Worm (Caenorhabditis elegans) whole organism, late embryonic: ENCODE data around the gene F36H1.12.

ENCODE experiments used
- K09A11.1 ChIP-seq: sonication (generic microtip); optimal IDR thresholded peaks from 2 replicates; lab custom pipeline; 2017; ENCODE audit warnings: antibody characterized with exemption, mild to moderate bottlenecking, missing genetic modification characterization, missing compliant biosample characterization; ENCODE audit not compliant: insufficient read depth
- Y22D7AL.16 ChIP-seq: sonication (generic microtip); optimal IDR thresholded peaks from 2 replicates; lab custom pipeline; 2016; ENCODE audit warnings: missing genetic modification characterization, missing compliant biosample characterization
- ama-1 ChIP-seq: fragments of 150-350 bp; optimal IDR thresholded peaks from 2 replicates; lab custom pipeline; 2014
- ceh-14 ChIP-seq: sonication (generic microtip); optimal IDR thresholded peaks from 2 replicates; lab custom pipeline; 2016; ENCODE audit warnings: missing genotype, missing genetic modification characterization, missing compliant biosample characterization
- ceh-18 ChIP-seq: sonication (generic microtip); optimal IDR thresholded peaks from 2 replicates; lab custom pipeline; 2016; ENCODE audit warnings: missing genetic modification characterization, missing compliant biosample characterization
- ceh-19 ChIP-seq: fragments of 200-800 bp; sonication (Bioruptor generic); optimal IDR thresholded peaks from 2 replicates; lab custom pipeline; 2018; ENCODE audit warnings: mild to moderate bottlenecking, missing genetic modification characterization, missing compliant biosample characterization
- ceh-22 ChIP-seq: sonication (generic microtip); optimal IDR thresholded peaks from 2 replicates; lab custom pipeline; 2017; ENCODE audit warnings: missing biosample characterization, missing genetic modification characterization
- ceh-31 ChIP-seq: sonication (generic microtip); optimal IDR thresholded peaks from 2 replicates; lab custom pipeline; 2016; ENCODE audit warnings: missing genetic modification characterization, missing compliant biosample characterization
- ceh-45 ChIP-seq: fragments of 200-800 bp; sonication (Bioruptor generic); IDR thresholded peaks from 2 replicates; pipeline ENCODE4 v1.3.6; 2022; ENCODE audit warnings: missing genetic modification reagents, missing genetic modification characterization, missing compliant biosample characterization
- ceh-9 ChIP-seq: sonication (generic microtip); optimal IDR thresholded peaks from 2 replicates; lab custom pipeline; 2016; ENCODE audit warnings: mild to moderate bottlenecking, missing genetic modification characterization, inconsistent platforms, missing compliant biosample characterization
- dve-1 ChIP-seq: sonication (generic microtip); optimal IDR thresholded peaks from 2 replicates; lab custom pipeline; 2017; ENCODE audit warnings: antibody characterized with exemption, mild to moderate bottlenecking, missing genetic modification characterization, missing compliant biosample characterization
- elt-4 ChIP-seq: sonication (generic microtip); optimal IDR thresholded peaks from 2 replicates; lab custom pipeline; 2016; ENCODE audit warnings: missing genetic modification characterization, missing compliant biosample characterization
- hlh-8 ChIP-seq: sonication (generic microtip); optimal IDR thresholded peaks from 2 replicates; lab custom pipeline; 2016; ENCODE audit warnings: missing genotype, missing genetic modification characterization, missing compliant biosample characterization
- lin-11 ChIP-seq: fragments of 200-800 bp; sonication (Bioruptor generic); optimal IDR thresholded peaks from 2 replicates; lab custom pipeline; 2018; ENCODE audit warnings: mild to moderate bottlenecking, missing genetic modification characterization, missing compliant biosample characterization
- madf-2 ChIP-seq: sonication (generic microtip); optimal IDR thresholded peaks from 2 replicates; lab custom pipeline; 2017; ENCODE audit warnings: missing genetic modification characterization, missing compliant biosample characterization
- mec-3 ChIP-seq: sonication (generic microtip); optimal IDR thresholded peaks from 2 replicates; lab custom pipeline; 2016; ENCODE audit warnings: borderline replicate concordance, missing genetic modification characterization, missing compliant biosample characterization
- nfya-1 ChIP-seq: sonication (generic microtip); optimal IDR thresholded peaks from 2 replicates; lab custom pipeline; 2017; ENCODE audit warnings: missing genetic modification characterization, mild to moderate bottlenecking, missing compliant biosample characterization, antibody characterized with exemption, moderate library complexity
- npax-4 ChIP-seq: sonication (generic microtip); optimal IDR thresholded peaks from 2 replicates; lab custom pipeline; 2016; ENCODE audit warnings: missing genetic modification characterization, missing compliant biosample characterization
- odd-2 ChIP-seq: sonication (generic microtip); optimal IDR thresholded peaks from 2 replicates; lab custom pipeline; 2017; ENCODE audit warnings: antibody characterized with exemption, mild to moderate bottlenecking, missing genetic modification characterization, missing compliant biosample characterization
- pha-2 ChIP-seq: sonication (generic microtip); optimal IDR thresholded peaks from 2 replicates; lab custom pipeline; 2017; ENCODE audit warnings: mild to moderate bottlenecking, missing genetic modification characterization, missing compliant biosample characterization
- pha-4 ChIP-seq: fragments of 150-350 bp; optimal IDR thresholded peaks from 2 replicates; lab custom pipeline; 2018; ENCODE audit warnings: missing biosample characterization, missing genetic modification reagents, missing genetic modification characterization
- pros-1 ChIP-seq: fragments of 150-350 bp; optimal IDR thresholded peaks from 2 replicates; lab custom pipeline; 2014; ENCODE audit warnings: missing biosample characterization, missing genetic modification reagents, missing genetic modification characterization
- ref-2 ChIP-seq: sonication (generic microtip); optimal IDR thresholded peaks from 2 replicates; lab custom pipeline; 2016; ENCODE audit warnings: missing genetic modification characterization, missing compliant biosample characterization
- rnt-1 ChIP-seq: sonication (generic microtip); optimal IDR thresholded peaks from 2 replicates; lab custom pipeline; 2016; ENCODE audit warnings: missing genetic modification characterization, missing compliant biosample characterization
- sdc-2 ChIP-seq: sonication (generic microtip); optimal IDR thresholded peaks from 2 replicates; lab custom pipeline; 2016; ENCODE audit warnings: missing genotype, missing genetic modification characterization, missing compliant biosample characterization
- syd-9 ChIP-seq: sonication (generic microtip); optimal IDR thresholded peaks from 2 replicates; lab custom pipeline; 2016; ENCODE audit warnings: mild to moderate bottlenecking, missing genetic modification characterization, moderate library complexity, missing compliant biosample characterization
- tbx-2 ChIP-seq: sonication (generic microtip); optimal IDR thresholded peaks from 2 replicates; lab custom pipeline; 2016; ENCODE audit warnings: missing genetic modification characterization, missing compliant biosample characterization
- tbx-7 ChIP-seq: sonication (generic microtip); optimal IDR thresholded peaks from 2 replicates; lab custom pipeline; 2016; ENCODE audit warnings: missing genotype, missing genetic modification characterization, missing compliant biosample characterization
- ttx-3 ChIP-seq: sonication (generic microtip); optimal IDR thresholded peaks from 2 replicates; lab custom pipeline; 2016; ENCODE audit warnings: missing genetic modification reagents, missing genetic modification characterization, missing compliant biosample characterization
- unc-3 ChIP-seq, 2 experiments: fragments of 200-800 bp in 1 of 2; sonication (Bioruptor generic) in 1 of 2; sonication (generic microtip) in 1 of 2; conservative IDR thresholded peaks in 1 of 2; optimal IDR thresholded peaks in 1 of 2; 2 replicates each; pipeline versions ENCODE4 v1.3.6 to Lab custom; 2016 to 2022; ENCODE audit warnings: missing compliant biosample characterization in 2 of 2, missing genetic modification characterization in 2 of 2, missing genetic modification reagents in 1 of 2
- unc-42 ChIP-seq: sonication (generic microtip); optimal IDR thresholded peaks from 2 replicates; lab custom pipeline; 2016; ENCODE audit warnings: missing genotype, missing genetic modification characterization, missing compliant biosample characterization
- unc-55 ChIP-seq: sonication (generic microtip); optimal IDR thresholded peaks from 2 replicates; lab custom pipeline; 2017; ENCODE audit warnings: missing biosample characterization, missing genetic modification reagents, missing genetic modification characterization
- unc-86 ChIP-seq: sonication (generic microtip); optimal IDR thresholded peaks from 2 replicates; lab custom pipeline; 2016; ENCODE audit warnings: missing genetic modification characterization, missing compliant biosample characterization
- zip-5 ChIP-seq: sonication (generic microtip); optimal IDR thresholded peaks from 2 replicates; lab custom pipeline; 2016; ENCODE audit warnings: missing genetic modification characterization, missing compliant biosample characterization
- ztf-16 ChIP-seq: sonication (generic microtip); optimal IDR thresholded peaks from 2 replicates; lab custom pipeline; 2017; ENCODE audit warnings: missing genetic modification characterization, missing compliant biosample characterization

Gene F36H1.12

ce11 chrIV:11094974-11095373 is 41.5 kb upstream of the F36H1.12 start, which contains the start of gene M7.8:
M7.8 (minus strand) TSS chrIV:11095085.
- peak; percentile 32 for TF ChIP-seq unc-55
- peak; percentile 41 for TF ChIP-seq unc-42 (tag; lab: Kevin White, UChicago)
- no peak for TF ChIP-seq sdc-2 (tag; lab: Kevin White, UChicago)
- TF ChIP-seq pha-2 (tag; lab: Kevin White, UChicago): no peak

DNA sequence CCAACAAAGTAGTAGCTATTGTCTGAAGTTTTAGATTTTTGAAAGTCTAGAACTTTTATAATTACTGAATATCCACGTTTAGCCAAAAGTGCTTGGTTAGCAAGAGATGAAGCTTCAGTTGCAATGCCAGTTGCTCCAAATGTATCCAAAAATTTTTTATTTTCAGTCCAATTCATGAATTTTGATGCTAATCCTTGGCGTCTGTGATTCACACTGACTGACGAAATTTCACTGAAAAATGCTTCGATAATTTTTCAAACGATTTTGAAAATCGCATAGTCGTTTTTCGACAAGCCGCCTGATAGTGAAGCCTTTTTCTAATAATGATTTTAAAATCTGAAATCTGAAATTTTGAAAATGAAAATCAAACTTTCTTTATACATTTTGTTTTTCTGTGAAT is 40.5 kb upstream of the F36H1.12 start:
- no peak for TF ChIP-seq madf-2
- no peak for TF ChIP-seq odd-2 (tag; lab: Kevin White, UChicago)
- TF ChIP-seq mec-3 (tag; lab: Kevin White, UChicago): no peak
- TF ChIP-seq dve-1 (tag; lab: Kevin White, UChicago): no peak
- no peak for TF ChIP-seq pha-4 (tag; lab: Kevin White, UChicago)
- TF ChIP-seq ceh-19 (GFP tag; lab: Kevin White, UChicago): no peak

DNA sequence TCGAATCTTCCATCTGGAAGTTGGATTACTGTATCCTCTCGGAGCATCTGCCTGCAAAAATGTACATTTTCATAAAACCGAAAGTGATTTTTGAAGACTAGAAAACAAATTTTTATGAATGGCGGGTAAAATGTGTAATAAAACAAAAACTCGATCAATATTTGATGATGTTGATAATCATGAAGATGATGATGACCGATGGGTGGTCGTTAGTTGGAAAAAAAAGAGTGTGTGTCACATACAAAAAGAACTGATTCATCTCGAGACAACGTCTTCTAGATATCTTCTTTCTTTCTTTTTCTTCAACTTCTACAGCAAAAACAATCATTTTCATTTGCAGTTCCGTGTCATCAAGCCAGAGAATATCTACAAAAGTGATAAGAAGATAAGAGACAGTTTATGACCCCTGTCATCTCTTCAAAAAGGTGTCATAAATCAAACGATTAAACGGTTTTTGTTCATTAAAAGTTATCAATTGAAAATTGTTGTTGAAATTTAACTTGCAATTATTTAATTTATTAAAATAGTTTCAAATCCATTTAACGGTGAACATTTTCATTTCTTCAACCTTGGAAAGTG is 39.1 kb upstream of the F36H1.12 start, which contains the start of gene bcc-1:
Gene bcc-1 (minus strand): TSS at position 51 of the 579 bp plus-strand sequence.
- no peak for TF ChIP-seq unc-3 (GFP tag; conservative IDR thresholded peaks at IDR 0.05; lab: Robert Waterston, UW)
- TF ChIP-seq unc-3 (tag; optimal IDR thresholded peaks at IDR 0.05; lab: Kevin White, UChicago): no peak
- TF ChIP-seq sdc-2 (tag; lab: Kevin White, UChicago): no peak
- TF ChIP-seq ref-2 (tag; lab: Kevin White, UChicago): no peak
- TF ChIP-seq nfya-1 (tag; lab: Kevin White, UChicago): no peak
- no peak for TF ChIP-seq rnt-1 (tag; lab: Kevin White, UChicago)
- no peak for TF ChIP-seq hlh-8 (tag; lab: Kevin White, UChicago)
- no peak for TF ChIP-seq npax-4
- TF ChIP-seq tbx-2 (tag; lab: Kevin White, UChicago): no peak
- no peak for TF ChIP-seq syd-9 (tag; lab: Kevin White, UChicago)
- no peak for TF ChIP-seq ceh-31
- no peak for TF ChIP-seq odd-2 (tag; lab: Kevin White, UChicago)
- no peak for TF ChIP-seq ceh-45 (GFP tag; lab: Robert Waterston, UW)
- no peak for TF ChIP-seq Y22D7AL.16 (tag; lab: Kevin White, UChicago)

DNA sequence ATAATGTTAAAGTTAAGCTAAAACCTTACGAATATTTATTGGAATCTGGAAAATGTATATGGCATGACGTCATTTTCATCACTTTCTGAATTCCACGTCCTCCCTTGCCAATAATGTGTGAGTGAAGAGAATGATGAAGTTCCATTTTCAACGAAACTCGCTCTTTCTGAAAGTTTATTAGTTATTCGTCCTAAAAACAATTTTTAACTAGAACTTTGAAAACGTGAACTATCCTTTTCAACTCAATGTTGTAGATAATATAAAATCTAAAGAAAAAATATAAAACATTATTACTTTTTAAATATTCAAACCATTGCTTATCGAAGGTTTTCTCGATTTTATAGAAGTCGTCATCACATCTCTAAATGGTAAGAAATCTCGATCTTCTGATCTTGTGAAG is 36.0 kb upstream of the F36H1.12 start, which contains the start of gene M7.7:
Gene M7.7 (plus strand): TSS at position 301 of the 400 bp plus-strand sequence.
- TF ChIP-seq ttx-3 (tag; lab: Kevin White, UChicago) (no peak), ceh-14 (tag; lab: Kevin White, UChicago) (no peak), pha-2 (tag; lab: Kevin White, UChicago) (no peak), ztf-16 (no peak), ceh-9 (tag; lab: Kevin White, UChicago) (no peak), K09A11.1 (no peak), pros-1 (no peak), ceh-22 (tag; lab: Kevin White, UChicago) (no peak), unc-86 (no peak), elt-4 (tag; lab: Kevin White, UChicago) (no peak), unc-42 (tag; lab: Kevin White, UChicago) (no peak), lin-11 (tag; lab: Kevin White, UChicago) (no peak), ceh-31 (no peak), mec-3 (tag; lab: Kevin White, UChicago) (no peak), ceh-18 (tag; lab: Kevin White, UChicago) (no peak), ama-1 (lab: Kevin White, UChicago) (no peak), tbx-7 (tag; lab: Kevin White, UChicago) (no peak), hlh-8 (tag; lab: Kevin White, UChicago) (no peak), zip-5 (tag; lab: Kevin White, UChicago) (no peak)
